Worm (Caenorhabditis elegans) whole organism, young adult: ENCODE results near the gene ztf-29.

Experiments
- D2030.7 ChIP-seq: fragments of 200-800 bp; sonication (Bioruptor generic); IDR thresholded peaks from 2 replicates; pipeline ENCODE4 v1.3.6; 2022; ENCODE audit warnings: missing genetic modification reagents, missing genetic modification characterization, missing compliant biosample characterization
- F33H1.4 ChIP-seq: fragments of 200-800 bp; sonication (Bioruptor generic); IDR thresholded peaks from 2 replicates; pipeline ENCODE4 v1.3.6; 2022; ENCODE audit warnings: missing genetic modification reagents, missing genetic modification characterization, missing compliant biosample characterization
- T26A5.8 ChIP-seq: sonication (generic microtip); optimal IDR thresholded peaks from 2 replicates; lab custom pipeline; 2016; ENCODE audit warnings: missing genetic modification characterization, missing compliant biosample characterization
- attf-6 ChIP-seq: fragments of 200-800 bp; sonication (Bioruptor generic); IDR thresholded peaks from 2 replicates; pipeline ENCODE4 v1.3.6; 2022; ENCODE audit warnings: missing genetic modification reagents, missing genetic modification characterization, missing compliant biosample characterization
- ceh-100 ChIP-seq: fragments of 200-800 bp; sonication (Bioruptor generic); IDR thresholded peaks from 2 replicates; pipeline ENCODE4 v1.3.6; 2022; ENCODE audit warnings: missing genetic modification reagents, missing genetic modification characterization, missing compliant biosample characterization
- egrh-3 ChIP-seq: fragments of 200-800 bp; sonication (Bioruptor generic); IDR thresholded peaks from 2 replicates; pipeline ENCODE4 v1.3.6; 2022; ENCODE audit warnings: missing genetic modification reagents, missing genetic modification characterization, missing compliant biosample characterization
- ekl-4 ChIP-seq: fragments of 200-800 bp; sonication (Bioruptor generic); IDR thresholded peaks from 2 replicates; pipeline ENCODE4 v1.3.6; 2022; ENCODE audit warnings: missing genetic modification reagents, missing genetic modification characterization, missing compliant biosample characterization
- ets-4 ChIP-seq: fragments of 200-800 bp; sonication (Bioruptor generic); optimal IDR thresholded peaks from 2 replicates; lab custom pipeline; 2018; ENCODE audit warnings: mild to moderate bottlenecking, missing genetic modification characterization, missing compliant biosample characterization
- hrde-1 ChIP-seq: sonication (generic microtip); optimal IDR thresholded peaks from 2 replicates; lab custom pipeline; 2016; ENCODE audit warnings: missing genetic modification characterization, mild to moderate bottlenecking, missing compliant biosample characterization, moderate library complexity, missing genotype, missing genetic modification reagents, borderline replicate concordance
- lsl-1 ChIP-seq: fragments of 200-800 bp; sonication (Bioruptor generic); optimal IDR thresholded peaks from 2 replicates; lab custom pipeline; 2018; ENCODE audit warnings: mild to moderate bottlenecking, missing genetic modification characterization, moderate library complexity, missing compliant biosample characterization
- mcd-1 ChIP-seq: fragments of 200-800 bp; sonication (Bioruptor generic); IDR thresholded peaks from 2 replicates; pipeline ENCODE4 v1.3.6; 2022; ENCODE audit warnings: missing genetic modification reagents, missing genetic modification characterization, missing compliant biosample characterization
- mes-4 ChIP-seq: sonication (generic microtip); optimal IDR thresholded peaks from 2 replicates; lab custom pipeline; 2016; ENCODE audit warnings: missing genotype, missing genetic modification characterization, missing compliant biosample characterization
- sdz-38 ChIP-seq: sonication (generic microtip); optimal IDR thresholded peaks from 2 replicates; lab custom pipeline; 2016; ENCODE audit warnings: missing genotype, missing genetic modification characterization, missing compliant biosample characterization
- unc-62 ChIP-seq: fragments of 150-350 bp; optimal IDR thresholded peaks from 2 replicates; lab custom pipeline; 2014; ENCODE audit warnings: missing biosample characterization, missing genetic modification reagents, missing genetic modification characterization

DNA sequence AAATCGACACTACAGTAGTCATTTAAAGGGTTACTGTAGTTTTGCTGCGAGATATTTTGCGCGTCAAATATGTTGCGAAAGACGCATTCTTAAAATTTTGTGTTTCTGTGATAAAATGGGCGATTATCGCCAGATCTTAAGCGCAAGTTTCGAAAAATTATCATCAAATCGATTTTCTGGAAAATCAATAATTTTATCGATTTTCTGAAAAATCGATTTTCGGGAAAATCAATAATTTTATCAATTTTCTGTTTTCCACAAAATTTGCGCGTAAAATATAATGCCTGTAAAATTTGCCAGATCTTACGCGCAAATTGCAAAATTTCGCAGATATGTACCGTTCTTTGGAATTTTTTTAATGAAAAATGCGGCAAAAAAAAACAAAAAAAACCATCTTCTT lies 31.1 kb downstream of the ztf-29 start:
- no peak for TF ChIP-seq mcd-1 (GFP tag; lab: Robert Waterston, UW)
- TF ChIP-seq egrh-3 (GFP tag; lab: Robert Waterston, UW) = no peak
- no peak for TF ChIP-seq T26A5.8 (tag; lab: Kevin White, UChicago)
- TF ChIP-seq F33H1.4 (GFP tag; lab: Robert Waterston, UW) = no peak
- no peak for TF ChIP-seq mes-4 (tag; lab: Kevin White, UChicago)
- no peak for TF ChIP-seq hrde-1 (tag; lab: Kevin White, UChicago)
- no peak for TF ChIP-seq ekl-4 (GFP tag; lab: Robert Waterston, UW)
- TF ChIP-seq attf-6 (GFP tag; lab: Robert Waterston, UW) = no peak
- no peak for TF ChIP-seq ets-4 (GFP tag; lab: Kevin White, UChicago)
- no peak for TF ChIP-seq lsl-1 (GFP tag; lab: Kevin White, UChicago)
- TF ChIP-seq unc-62 (GFP tag; lab: Kevin White, UChicago) = no peak
- TF ChIP-seq ceh-100 (GFP tag; lab: Robert Waterston, UW) = no peak
- no peak for TF ChIP-seq sdz-38 (tag; lab: Kevin White, UChicago)
- no peak for TF ChIP-seq D2030.7 (GFP tag; lab: Robert Waterston, UW)
